Worm (Caenorhabditis elegans): Measurements from ENCODE around the gene F58H7.5.

DNA sequence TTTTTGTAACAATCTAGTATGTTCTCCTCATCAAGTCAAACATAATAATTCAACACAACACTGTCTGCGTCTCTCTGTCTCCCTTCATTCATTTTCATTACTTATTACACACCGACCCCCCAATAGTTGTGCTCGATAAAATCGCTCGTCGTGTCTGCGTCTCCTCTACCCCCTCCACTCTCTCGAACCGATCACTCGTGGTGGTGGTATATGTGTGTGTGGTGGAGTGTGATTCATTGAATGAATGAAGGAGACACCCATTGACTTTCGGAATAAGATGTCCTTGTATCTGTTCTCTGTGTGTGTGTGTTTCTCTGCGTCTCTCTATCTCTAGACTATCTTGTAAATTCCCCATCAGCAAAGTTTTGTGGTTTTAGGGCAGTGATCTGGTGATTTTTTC lies 38.0 kb downstream of the F58H7.5 start:
- no peak for TF ChIP-seq ref-1 (GFP tag; conservative IDR thresholded peaks at IDR 0.05)
- TF ChIP-seq ztf-23 (GFP tag; IDR thresholded peaks at IDR 0.05), result no peak

Measured in whole organism, midembryonic.